Worm (Caenorhabditis elegans) whole organism, L3 larva: ENCODE results near the gene F14H3.15.

ENCODE experiments used
- R02D3.7 ChIP-seq: fragments of 150-350 bp; optimal IDR thresholded peaks from 2 replicates; lab custom pipeline; 2014; ENCODE audit warnings: missing biosample characterization, missing genetic modification characterization
- ZK546.5 ChIP-seq: sonication (generic microtip); optimal IDR thresholded peaks from 2 replicates; lab custom pipeline; 2017; ENCODE audit warnings: missing biosample characterization, missing genetic modification characterization
- aly-2 ChIP-seq: fragments of 150-350 bp; optimal IDR thresholded peaks from 2 replicates; lab custom pipeline; 2014; ENCODE audit warnings: missing biosample characterization, missing genetic modification characterization
- ama-1 ChIP-seq: fragments of 150-350 bp; optimal IDR thresholded peaks from 2 replicates; lab custom pipeline; 2018
- ceh-16 ChIP-seq: sonication (generic microtip); optimal IDR thresholded peaks from 2 replicates; lab custom pipeline; 2017; ENCODE audit warnings: missing biosample characterization, missing genetic modification characterization
- ceh-28 ChIP-seq: fragments of 150-350 bp; optimal IDR thresholded peaks from 2 replicates; lab custom pipeline; 2014; ENCODE audit warnings: missing biosample characterization, missing genetic modification reagents, missing genetic modification characterization
- ceh-82 ChIP-seq: fragments of 150-350 bp; optimal IDR thresholded peaks from 2 replicates; lab custom pipeline; 2014; ENCODE audit warnings: missing biosample characterization, missing genetic modification characterization
- ceh-9 ChIP-seq: sonication (generic microtip); optimal IDR thresholded peaks from 2 replicates; lab custom pipeline; 2018; ENCODE audit warnings: missing biosample characterization, missing genetic modification characterization
- daf-12 ChIP-seq: fragments of 150-350 bp; optimal IDR thresholded peaks from 2 replicates; lab custom pipeline; 2014; ENCODE audit warnings: missing biosample characterization, missing genetic modification reagents, missing genetic modification characterization
- egl-5 ChIP-seq: fragments of 150-350 bp; optimal IDR thresholded peaks from 2 replicates; lab custom pipeline; 2017; ENCODE audit warnings: missing biosample characterization, missing genetic modification reagents, missing genetic modification characterization, inconsistent platforms
- elt-1 ChIP-seq: fragments of 150-350 bp; optimal IDR thresholded peaks from 2 replicates; lab custom pipeline; 2014; ENCODE audit warnings: missing biosample characterization, missing genetic modification characterization
- elt-2 ChIP-seq: sonication (generic microtip); optimal IDR thresholded peaks from 2 replicates; lab custom pipeline; 2016; ENCODE audit warnings: missing genetic modification reagents, mild to moderate bottlenecking, missing genetic modification characterization, missing compliant biosample characterization
- elt-3 ChIP-seq, 3 experiments: fragments of 150-350 bp in 1 of 3; sonication (generic microtip) in 2 of 3; optimal IDR thresholded peaks; 2 replicates in 2 of 3; 4 replicates in 1 of 3; lab custom pipeline; 2014 to 2017; ENCODE audit warnings: missing biosample characterization in 3 of 3, missing genetic modification characterization in 3 of 3
- fkh-10 ChIP-seq: sonication (generic microtip); optimal IDR thresholded peaks from 2 replicates; lab custom pipeline; 2017; ENCODE audit warnings: missing biosample characterization, missing genetic modification reagents, missing genetic modification characterization
- fkh-2 ChIP-seq: fragments of 150-350 bp; optimal IDR thresholded peaks from 2 replicates; lab custom pipeline; 2014; ENCODE audit warnings: missing biosample characterization, missing genetic modification reagents, missing genetic modification characterization
- fos-1 ChIP-seq: fragments of 150-350 bp; optimal IDR thresholded peaks from 2 replicates; lab custom pipeline; 2014; ENCODE audit warnings: missing biosample characterization, missing genetic modification characterization
- jun-1 ChIP-seq: fragments of 150-350 bp; optimal IDR thresholded peaks from 2 replicates; lab custom pipeline; 2014; ENCODE audit warnings: missing biosample characterization, missing genetic modification reagents, missing genetic modification characterization
- lin-15B ChIP-seq: fragments of 150-350 bp; optimal IDR thresholded peaks from 2 replicates; lab custom pipeline; 2014; ENCODE audit warnings: missing biosample characterization, missing genetic modification characterization
- lin-39 ChIP-seq: fragments of 150-350 bp; optimal IDR thresholded peaks from 2 replicates; lab custom pipeline; 2018; ENCODE audit warnings: missing biosample characterization, missing genetic modification reagents, missing genetic modification characterization
- lsy-12 ChIP-seq: sonication (generic microtip); optimal IDR thresholded peaks from 2 replicates; lab custom pipeline; 2016; ENCODE audit warnings: mild to moderate bottlenecking, missing genetic modification characterization, missing compliant biosample characterization
- mml-1 ChIP-seq: fragments of 150-350 bp; sonication (generic microtip); optimal IDR thresholded peaks from 3 replicates; lab custom pipeline; 2014; ENCODE audit warnings: missing biosample characterization, missing genetic modification characterization
- nhr-23 ChIP-seq: fragments of 150-350 bp; optimal IDR thresholded peaks from 2 replicates; lab custom pipeline; 2014; ENCODE audit warnings: missing biosample characterization, missing genetic modification reagents, missing genetic modification characterization
- nhr-28 ChIP-seq: fragments of 150-350 bp; optimal IDR thresholded peaks from 2 replicates; lab custom pipeline; 2014; ENCODE audit warnings: missing biosample characterization, missing genetic modification characterization
- nhr-67 ChIP-seq: fragments of 150-350 bp; optimal IDR thresholded peaks from 2 replicates; lab custom pipeline; 2014; ENCODE audit warnings: missing biosample characterization, missing genetic modification characterization
- nhr-76 ChIP-seq: fragments of 150-350 bp; sonication (generic microtip); optimal IDR thresholded peaks from 5 replicates; lab custom pipeline; 2014; ENCODE audit warnings: missing biosample characterization, missing genetic modification characterization
- pha-4 ChIP-seq: fragments of 150-350 bp; optimal IDR thresholded peaks from 2 replicates; lab custom pipeline; 2014; ENCODE audit warnings: missing biosample characterization, missing genetic modification reagents, missing genetic modification characterization
- pqm-1 ChIP-seq: fragments of 150-350 bp; optimal IDR thresholded peaks from 2 replicates; lab custom pipeline; 2017; ENCODE audit warnings: missing biosample characterization, missing genetic modification characterization, inconsistent platforms
- snpc-4 ChIP-seq: fragments of 150-350 bp; optimal IDR thresholded peaks from 2 replicates; lab custom pipeline; 2014; ENCODE audit warnings: missing biosample characterization, missing genetic modification characterization
- tbx-2 ChIP-seq: sonication (generic microtip); optimal IDR thresholded peaks from 2 replicates; lab custom pipeline; 2016; ENCODE audit warnings: mild to moderate bottlenecking, missing genetic modification characterization, missing compliant biosample characterization
- unc-39 ChIP-seq: sonication (generic microtip); optimal IDR thresholded peaks from 4 replicates; lab custom pipeline; 2017; ENCODE audit warnings: missing biosample characterization, missing genetic modification characterization
- zag-1 ChIP-seq: fragments of 150-350 bp; optimal IDR thresholded peaks from 2 replicates; lab custom pipeline; 2014; ENCODE audit warnings: missing biosample characterization, missing genetic modification characterization
- ztf-4 ChIP-seq: fragments of 150-350 bp; optimal IDR thresholded peaks from 2 replicates; lab custom pipeline; 2014; ENCODE audit warnings: missing biosample characterization, missing genetic modification characterization

Gene F14H3.15

DNA sequence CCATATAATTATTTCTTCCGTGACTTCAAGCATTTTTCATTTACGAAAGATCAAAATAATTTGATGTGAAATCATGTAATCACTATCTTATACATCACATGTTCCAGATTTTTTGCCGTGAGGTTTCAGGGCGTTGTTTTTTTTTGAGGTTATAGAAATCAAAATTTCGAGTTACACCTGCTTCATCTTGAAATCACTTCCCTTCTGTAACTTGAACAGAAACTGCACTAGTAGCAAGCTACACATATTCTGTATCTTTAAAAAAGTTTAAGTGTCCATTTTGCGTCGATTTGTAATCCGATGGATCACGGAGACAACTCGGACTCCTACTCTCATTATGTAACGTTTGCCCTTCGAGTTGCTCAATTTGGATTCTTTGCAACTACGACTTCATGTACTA, 30.6 kb upstream of the F14H3.15 start, which contains the start of gene F22B8.3:
Gene F22B8.3, plus strand, starts transcription at position 301 of the 400 bp plus-strand sequence.
- TF ChIP-seq nhr-76 (tag; lab: Kevin White, UChicago), result no peak
- no peak for TF ChIP-seq snpc-4 (tag; lab: Kevin White, UChicago)
- TF ChIP-seq fos-1 (tag; lab: Kevin White, UChicago), result no peak
- TF ChIP-seq ceh-28 (tag; lab: Kevin White, UChicago), result no peak

DNA sequence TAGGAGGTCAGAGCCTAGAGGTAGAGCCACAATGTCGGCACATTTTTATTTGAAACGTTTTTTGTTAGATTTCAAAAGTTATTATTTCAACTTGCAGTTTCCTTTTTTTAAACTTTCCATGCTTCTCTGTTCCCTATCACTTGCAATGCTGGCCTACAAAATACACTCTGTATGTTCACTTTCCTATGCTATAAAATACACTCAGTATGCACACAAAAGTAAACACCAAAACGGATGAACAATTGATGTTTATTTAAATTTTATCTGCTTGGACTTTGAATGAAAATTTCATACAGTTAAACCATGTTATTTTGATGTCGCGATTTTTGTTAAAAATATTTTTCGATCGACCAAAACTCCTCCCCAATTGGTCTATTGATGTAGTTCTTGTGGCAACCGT, 20.6 kb upstream of the F14H3.15 start:
- TF ChIP-seq elt-2, result peak; percentile 18
- TF ChIP-seq pqm-1 (tag; lab: Kevin White, UChicago), result peak; percentile 68
- TF ChIP-seq lin-39, result no peak
- peak; percentile 44 for TF ChIP-seq pha-4 (tag; lab: Kevin White, UChicago)

DNA sequence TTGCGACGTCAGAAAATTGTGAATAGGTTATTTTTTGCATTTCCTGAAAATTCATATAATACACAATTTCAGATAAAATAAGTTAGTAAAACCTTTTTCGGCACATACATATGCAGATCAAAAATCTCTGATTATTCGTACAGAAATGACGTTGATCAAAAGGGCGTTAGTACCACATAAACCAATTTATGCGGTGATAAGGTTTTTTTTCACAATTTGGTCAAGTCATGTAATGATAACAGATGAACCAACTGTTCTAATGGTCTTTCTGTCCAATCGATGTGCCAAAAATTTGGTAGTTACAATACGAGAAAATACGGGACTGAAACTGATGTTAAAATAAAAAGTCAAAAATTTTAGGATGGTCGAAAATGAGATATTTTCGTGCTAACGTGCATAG, 20.0 kb upstream of the F14H3.15 start:
- no peak for TF ChIP-seq ceh-28 (tag; lab: Kevin White, UChicago)
- TF ChIP-seq elt-2, result peak; percentile 84
- TF ChIP-seq lin-39, result no peak
- peak; percentile 74 for TF ChIP-seq pqm-1 (tag; lab: Kevin White, UChicago)
- no peak for TF ChIP-seq nhr-67 (tag; lab: Kevin White, UChicago)
- no peak for TF ChIP-seq lin-15B (tag; lab: Kevin White, UChicago)
- TF ChIP-seq ceh-9, result no peak
- TF ChIP-seq ceh-82 (tag; lab: Kevin White, UChicago), result no peak
- no peak for TF ChIP-seq fkh-2
- no peak for TF ChIP-seq ztf-4 (tag; lab: Kevin White, UChicago)
- TF ChIP-seq snpc-4 (tag; lab: Kevin White, UChicago), result no peak
- TF ChIP-seq R02D3.7 (tag; lab: Kevin White, UChicago), result no peak
- TF ChIP-seq elt-3 (tag; optimal IDR thresholded peaks at IDR 0.05; lab: Kevin White, UChicago), result no peak

DNA sequence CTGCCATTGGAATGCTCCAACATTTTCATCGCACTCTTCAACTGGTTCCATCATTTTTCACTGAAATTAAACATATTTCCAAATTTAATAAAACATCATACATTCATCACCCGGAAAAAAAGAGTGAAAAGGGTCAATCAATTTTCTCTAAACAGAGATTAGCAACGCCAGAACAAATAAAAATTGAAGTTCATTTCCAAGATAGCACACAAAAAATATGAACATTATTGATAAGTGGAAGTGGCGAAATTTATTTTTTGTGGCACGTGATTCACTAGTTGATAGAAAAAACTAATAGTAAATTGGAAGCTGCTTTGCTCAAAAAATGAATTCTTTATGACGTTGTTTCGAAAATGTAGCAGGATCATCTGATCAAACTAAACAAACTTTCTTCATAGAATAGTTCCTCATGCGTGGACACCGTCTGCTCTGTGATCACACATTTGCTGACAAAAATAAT, 15.2 kb upstream of the F14H3.15 start, which contains the start of the genes F14H3.12 and srj-29:
Gene F14H3.12, minus strand, starts transcription at position 74 of the 460 bp plus-strand sequence.
Gene srj-29, plus strand, starts transcription at position 410 of the 460 bp plus-strand sequence.
- peak; percentile 79 for TF ChIP-seq elt-2
- TF ChIP-seq ztf-4 (tag; lab: Kevin White, UChicago), result no peak
- TF ChIP-seq pqm-1 (tag; lab: Kevin White, UChicago), result peak; percentile 47

DNA sequence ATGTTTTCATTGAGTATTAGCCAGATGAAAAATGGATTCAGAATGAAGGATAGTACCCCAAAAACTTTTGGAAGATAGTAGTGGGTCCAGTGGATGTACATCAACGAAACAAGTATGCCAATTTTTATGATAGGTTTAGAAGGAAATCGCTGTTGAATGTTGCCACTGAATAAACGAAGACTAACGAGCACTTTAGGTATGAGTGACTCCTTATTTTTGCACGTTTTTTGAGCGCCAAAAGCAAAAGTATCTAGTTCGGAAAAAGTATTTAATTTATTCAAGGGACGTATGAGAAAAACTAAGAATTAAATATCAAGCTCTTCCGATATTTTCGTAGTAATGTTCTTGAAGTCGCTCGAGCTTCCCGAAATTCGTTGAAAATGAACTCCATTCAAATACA, 13.8 kb upstream of the F14H3.15 start, which contains the start of gene srj-10:
Gene srj-10, minus strand, starts transcription at position 101 of the 400 bp plus-strand sequence.
- TF ChIP-seq elt-1, result no peak
- no peak for TF ChIP-seq aly-2 (tag; lab: Kevin White, UChicago)
- no peak for TF ChIP-seq ama-1 (lab: Kevin White, UChicago)
- TF ChIP-seq lin-15B (tag; lab: Kevin White, UChicago), result no peak
- no peak for TF ChIP-seq daf-12 (tag; lab: Kevin White, UChicago)
- no peak for TF ChIP-seq jun-1
- TF ChIP-seq snpc-4 (tag; lab: Kevin White, UChicago), result no peak
- no peak for TF ChIP-seq egl-5 (tag; lab: Kevin White, UChicago)
- TF ChIP-seq zag-1 (tag; lab: Kevin White, UChicago), result no peak
- no peak for TF ChIP-seq nhr-28 (tag; lab: Kevin White, UChicago)
- no peak for TF ChIP-seq ceh-16
- TF ChIP-seq mml-1 (tag; lab: Kevin White, UChicago), result no peak

DNA sequence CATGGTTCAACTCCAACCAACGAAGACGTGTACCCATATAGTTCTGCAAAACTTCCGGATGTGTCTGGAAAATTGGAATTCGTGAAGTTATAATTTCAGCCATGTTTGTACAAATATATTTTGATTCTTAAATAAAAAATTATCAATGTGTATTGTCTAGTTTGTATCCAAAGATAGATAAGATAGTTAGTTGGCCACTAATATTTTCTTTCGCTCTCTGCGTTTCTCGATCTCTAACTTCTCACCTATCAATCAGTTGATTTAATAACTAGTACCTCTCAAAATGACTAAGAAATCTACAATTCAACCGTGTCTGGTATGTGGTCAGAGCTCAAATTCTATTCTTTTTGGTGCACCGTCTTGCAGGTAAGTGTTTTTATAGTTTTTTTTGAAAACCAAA, 11.1 kb upstream of the F14H3.15 start, which contains the start of gene nhr-176:
Gene nhr-176, plus strand, starts transcription at position 159 of the 400 bp plus-strand sequence.
- TF ChIP-seq fkh-10 (GFP tag; lab: Kevin White, UChicago) (no peak), unc-39 (no peak), elt-2 (peak; percentile 55), ZK546.5 (tag; lab: Kevin White, UChicago) (no peak), jun-1 (no peak), pha-4 (tag; lab: Kevin White, UChicago) (no peak), zag-1 (tag; lab: Kevin White, UChicago) (no peak), nhr-23 (tag; lab: Kevin White, UChicago) (no peak), lsy-12 (tag; lab: Kevin White, UChicago) (no peak), tbx-2 (tag; lab: Kevin White, UChicago) (no peak), pqm-1 (tag; lab: Kevin White, UChicago) (peak; percentile 38), daf-12 (tag; lab: Kevin White, UChicago) (no peak)
